Fruit fly (Drosophila melanogaster): ENCODE measurements around the gene Inx2.

Gene Inx2

dm6 chrX:7014931-7015428 is 16.5 kb downstream of the Inx2 start (continued):
- peak; percentile 41 for TF ChIP-seq CG10267 (tag; optimal IDR thresholded peaks at IDR 0.05)
- no peak for TF ChIP-seq Neu2 (GFP tag; optimal IDR thresholded peaks at IDR 0.05; ENCODE audit: borderline replicate concordance)
- TF ChIP-seq CG18619 (GFP tag; optimal IDR thresholded peaks at IDR 0.05) = no peak
- peak; percentile 62 for TF ChIP-seq knrl (GFP tag; IDR thresholded peaks at IDR 0.05; ENCODE audit: partially characterized antibody)
- TF ChIP-seq D19B (GFP tag; optimal IDR thresholded peaks at IDR 0.05) = peak; percentile 31
- TF ChIP-seq CG7271 (tag; optimal IDR thresholded peaks at IDR 0.05) = no peak
- peak; percentile 14 for TF ChIP-seq CG10209 (GFP tag; optimal IDR thresholded peaks at IDR 0.05)
- peak; percentile 46; the same call in 1 of the 3 replicates for TF ChIP-seq CG7963 (GFP tag; IDR thresholded peaks at IDR 0.05; ENCODE audit: partially characterized antibody)
- peak; percentile 65 for TF ChIP-seq Lhr (GFP tag; optimal IDR thresholded peaks at IDR 0.05)
- TF ChIP-seq CG10321 (GFP tag; IDR thresholded peaks at IDR 0.05) = no peak
- TF ChIP-seq NC2α (GFP tag; optimal IDR thresholded peaks at IDR 0.05) = no peak
- TF ChIP-seq pfk (GFP tag; optimal IDR thresholded peaks at IDR 0.05) = no peak
- peak; percentile 65 for TF ChIP-seq slbo (GFP tag; IDR thresholded peaks at IDR 0.05)
- TF ChIP-seq CG17328 (GFP tag; IDR thresholded peaks at IDR 0.05) = no peak
- TF ChIP-seq aop (GFP tag; IDR thresholded peaks at IDR 0.05) = no peak
- peak; percentile 57 for TF ChIP-seq HmgZ (tag; optimal IDR thresholded peaks at IDR 0.05)
- TF ChIP-seq Rx (GFP tag; IDR thresholded peaks at IDR 0.05) = 0 out of 2 replicates have a peak, but pooled peaks have one; percentile 5
- TF ChIP-seq bab2 (GFP tag; optimal IDR thresholded peaks at IDR 0.05) = peak; percentile 67
- peak; percentile 31 for TF ChIP-seq chn (GFP tag; optimal IDR thresholded peaks at IDR 0.05)
- no peak for TF ChIP-seq corto (GFP tag; optimal IDR thresholded peaks at IDR 0.05)
- TF ChIP-seq CG9797 (GFP tag; optimal IDR thresholded peaks at IDR 0.05) = no peak
- no peak for TF ChIP-seq Hr78 (GFP tag; optimal IDR thresholded peaks at IDR 0.05)
- no peak for TF ChIP-seq lola (GFP tag; optimal IDR thresholded peaks at IDR 0.05)
- TF ChIP-seq vfl (GFP tag; optimal IDR thresholded peaks at IDR 0.05) = no peak
- TF ChIP-seq CG11456 (GFP tag; IDR thresholded peaks at IDR 0.05) = peak; percentile 68; the same call in 2 of the 3 replicates
- peak; percentile 42 for TF ChIP-seq Meics (GFP tag; optimal IDR thresholded peaks at IDR 0.05)
- TF ChIP-seq CG43689 (GFP tag; IDR thresholded peaks at IDR 0.05) = 0 out of 2 replicates have a peak, but pooled peaks have one; percentile 7
- TF ChIP-seq Sry-δ (GFP tag; optimal IDR thresholded peaks at IDR 0.05) = peak; percentile 63
- TF ChIP-seq dan (GFP tag; IDR thresholded peaks at IDR 0.05) = no peak
- TF ChIP-seq CG18262 (tag; optimal IDR thresholded peaks at IDR 0.05) = peak; percentile 38
- TF ChIP-seq Pdp1 (GFP tag; optimal IDR thresholded peaks at IDR 0.05) = peak; percentile 64 to 68
- peak; percentile 39; the same call in 1 of the 4 replicates for TF ChIP-seq Gug (GFP tag; IDR thresholded peaks at IDR 0.05)
- TF ChIP-seq CG17385 (GFP tag; optimal IDR thresholded peaks at IDR 0.05) = peak; percentile 5
- TF ChIP-seq jing (GFP tag; optimal IDR thresholded peaks at IDR 0.05) = no peak
- TF ChIP-seq CG1602 (GFP tag; optimal IDR thresholded peaks at IDR 0.05) = peak; percentile 30
- TF ChIP-seq Lpt (GFP tag; optimal IDR thresholded peaks at IDR 0.05) = no peak
- peak; percentile 12 for TF ChIP-seq gsb-n (tag; optimal IDR thresholded peaks at IDR 0.05)
- peak; percentile 15 for TF ChIP-seq CG30020 (tag; optimal IDR thresholded peaks at IDR 0.05)
- peak; percentile 62 for TF ChIP-seq Camta (GFP tag; optimal IDR thresholded peaks at IDR 0.05)
- no peak for TF ChIP-seq Elba2 (GFP tag; optimal IDR thresholded peaks at IDR 0.05)
- TF ChIP-seq zfh1 (GFP tag; IDR thresholded peaks at IDR 0.05) = peak; percentile 66; the same call in 2 of the 3 replicates
- TF ChIP-seq NfI (GFP tag; optimal IDR thresholded peaks at IDR 0.05) = peak; percentile 40
- peak; percentile 19 for TF ChIP-seq phol (tag; optimal IDR thresholded peaks at IDR 0.05)
- TF ChIP-seq ci (GFP tag; IDR thresholded peaks at IDR 0.05) = peak; percentile 71
- TF ChIP-seq disco-r (GFP tag; optimal IDR thresholded peaks at IDR 0.05) = no peak
- TF ChIP-seq cad (GFP tag; optimal IDR thresholded peaks at IDR 0.05) = no peak
- TF ChIP-seq CG10979 (tag; optimal IDR thresholded peaks at IDR 0.05) = peak; percentile 26
- peak; percentile 93 for TF ChIP-seq sens (GFP tag)
- TF ChIP-seq lov (optimal IDR thresholded peaks at IDR 0.05) = no peak
- TF ChIP-seq lov (GFP tag; IDR thresholded peaks at IDR 0.05) = no peak
